Worm (Caenorhabditis elegans) whole organism, L2 larva: ENCODE results near the gene fbxa-118.

Experiments
- Y55F3AM.14 ChIP-seq: fragments of 200-800 bp; sonication (Bioruptor generic); optimal IDR thresholded peaks from 2 replicates; lab custom pipeline; 2018; ENCODE audit warnings: mild to moderate bottlenecking, missing genetic modification characterization, missing compliant biosample characterization
- alr-1 ChIP-seq: fragments of 150-350 bp; optimal IDR thresholded peaks from 2 replicates; lab custom pipeline; 2014; ENCODE audit warnings: missing biosample characterization, missing genetic modification characterization
- crh-2 ChIP-seq: sonication (generic microtip); optimal IDR thresholded peaks from 2 replicates; lab custom pipeline; 2017; ENCODE audit warnings: missing biosample characterization, missing genetic modification characterization
- elt-1 ChIP-seq: fragments of 150-350 bp; optimal IDR thresholded peaks from 2 replicates; lab custom pipeline; 2014; ENCODE audit warnings: missing biosample characterization, missing genetic modification characterization
- elt-3 ChIP-seq: sonication (generic microtip); optimal IDR thresholded peaks from 2 replicates; lab custom pipeline; 2017; ENCODE audit warnings: missing biosample characterization, missing genetic modification characterization
- fos-1 ChIP-seq: fragments of 150-350 bp; optimal IDR thresholded peaks from 2 replicates; lab custom pipeline; 2014; ENCODE audit warnings: missing biosample characterization, missing genetic modification characterization
- lin-11 ChIP-seq: fragments of 150-350 bp; sonication (generic microtip); optimal IDR thresholded peaks from 2 replicates; lab custom pipeline; 2014; ENCODE audit warnings: missing biosample characterization, missing genetic modification characterization, inconsistent platforms, mixed read lengths
- lsy-2 ChIP-seq, 2 experiments: fragments of 150-350 bp in 1 of 2; sonication (generic microtip) in 1 of 2; optimal IDR thresholded peaks; 2 replicates each; lab custom pipeline; 2014 to 2017; ENCODE audit warnings: missing biosample characterization in 2 of 2, missing genetic modification characterization in 2 of 2
- mbf-1 ChIP-seq: sonication (generic microtip); optimal IDR thresholded peaks from 2 replicates; lab custom pipeline; 2017; ENCODE audit warnings: missing biosample characterization, missing genetic modification characterization
- mdl-1 ChIP-seq, 2 experiments: fragments of 150-350 bp in 1 of 2; sonication (generic microtip) in 1 of 2; optimal IDR thresholded peaks; 2 replicates each; lab custom pipeline; 2017; ENCODE audit warnings: missing biosample characterization in 2 of 2, missing genetic modification characterization in 2 of 2
- nhr-237 ChIP-seq: fragments of 150-350 bp; optimal IDR thresholded peaks from 2 replicates; lab custom pipeline; 2014; ENCODE audit warnings: missing biosample characterization, missing genetic modification characterization
- skn-1 ChIP-seq: sonication (generic microtip); optimal IDR thresholded peaks from 2 replicates; lab custom pipeline; 2017; ENCODE audit warnings: missing biosample characterization, missing genetic modification characterization
- snpc-4 ChIP-seq: fragments of 150-350 bp; optimal IDR thresholded peaks from 2 replicates; lab custom pipeline; 2014; ENCODE audit warnings: missing biosample characterization, missing genetic modification characterization

ce11 chrV:19802797-19803196 is 25.7 kb upstream of the fbxa-118 start:
- TF ChIP-seq crh-2 (tag; lab: Kevin White, UChicago) (no peak), fos-1 (tag; lab: Kevin White, UChicago) (no peak), Y55F3AM.14 (no peak), nhr-237 (no peak), lsy-2 (tag; optimal IDR thresholded peaks at IDR 0.05; lab: Kevin White, UChicago) (no peak), elt-3 (tag; lab: Kevin White, UChicago) (no peak), alr-1 (tag; lab: Kevin White, UChicago) (no peak), mdl-1 (tag; optimal IDR thresholded peaks at IDR 0.05; lab: Kevin White, UChicago) (no peak), mbf-1 (tag; lab: Kevin White, UChicago) (no peak), snpc-4 (tag; lab: Kevin White, UChicago) (no peak), skn-1 (tag; lab: Kevin White, UChicago) (no peak), lin-11 (tag; lab: Kevin White, UChicago) (no peak), elt-1 (tag; lab: Kevin White, UChicago) (no peak)
